Worm (Caenorhabditis elegans): Measurements from ENCODE around the gene K09H11.9.

Gene K09H11.9

ce11 chrV:5697581-5697980 is 18.8 kb downstream of the K09H11.9 start:
- TF ChIP-seq lin-14 (GFP tag; optimal IDR thresholded peaks at IDR 0.05) (peak; percentile 66), fos-1 (tag; optimal IDR thresholded peaks at IDR 0.05) (no peak), lin-39 (tag; optimal IDR thresholded peaks at IDR 0.05) (no peak), egl-27 (tag; optimal IDR thresholded peaks at IDR 0.05) (no peak), mep-1 (tag; optimal IDR thresholded peaks at IDR 0.05) (peak; percentile 4), lsy-2 (tag; optimal IDR thresholded peaks at IDR 0.05) (no peak), snu-23 (GFP tag; optimal IDR thresholded peaks at IDR 0.05) (peak; percentile 21), ceh-90 (tag; optimal IDR thresholded peaks at IDR 0.05) (no peak), alr-1 (tag; optimal IDR thresholded peaks at IDR 0.05; ENCODE audit: borderline replicate concordance) (no peak), nhr-20 (tag; optimal IDR thresholded peaks at IDR 0.05) (peak; percentile 11), C16A3.4 (tag; optimal IDR thresholded peaks at IDR 0.05) (peak; percentile 12), nhr-12 (tag; optimal IDR thresholded peaks at IDR 0.05) (no peak), elt-3 (tag; optimal IDR thresholded peaks at IDR 0.05) (peak in 2 of 6 experiments; percentile 5 to 53), irx-1 (tag; optimal IDR thresholded peaks at IDR 0.05) (no peak), mdl-1 (tag; optimal IDR thresholded peaks at IDR 0.05) (peak in 1 of 2 experiments; percentile 27), efl-1 (optimal IDR thresholded peaks at IDR 0.05) (no peak), efl-1 (GFP tag; optimal IDR thresholded peaks at IDR 0.05 in 1 of 2) (no peak), zip-4 (GFP tag; optimal IDR thresholded peaks at IDR 0.05) (no peak), hlh-4 (tag; optimal IDR thresholded peaks at IDR 0.05) (no peak), nhr-71 (tag; optimal IDR thresholded peaks at IDR 0.05) (peak; percentile 2), nhr-85 (tag) (peak; percentile 64), nhr-76 (tag; optimal IDR thresholded peaks at IDR 0.05) (no peak), sptf-1 (tag; optimal IDR thresholded peaks at IDR 0.05) (no peak), blmp-1 (tag; optimal IDR thresholded peaks at IDR 0.05) (peak; percentile 90), ceh-8 (GFP tag; optimal IDR thresholded peaks at IDR 0.05) (no peak), unc-30 (tag; optimal IDR thresholded peaks at IDR 0.05) (no peak), ztf-4 (tag; optimal IDR thresholded peaks at IDR 0.05) (no peak), Y116A8C.19 (tag; optimal IDR thresholded peaks at IDR 0.05; ENCODE audit: borderline replicate concordance) (no peak), hlh-17 (GFP tag; optimal IDR thresholded peaks at IDR 0.05; ENCODE audit: borderline replicate concordance) (no peak)

ce11 chrV:5696177-5696576 is 20.2 kb downstream of the K09H11.9 start:
- no peak for TF ChIP-seq elt-2 (tag; optimal IDR thresholded peaks at IDR 0.05)
- TF ChIP-seq C04F5.9 (tag; optimal IDR thresholded peaks at IDR 0.05): no peak
- no peak for TF ChIP-seq nhr-84 (tag; optimal IDR thresholded peaks at IDR 0.05)
- no peak for TF ChIP-seq tbx-2 (tag; optimal IDR thresholded peaks at IDR 0.05)
- no peak for TF ChIP-seq pag-3 (tag; optimal IDR thresholded peaks at IDR 0.05; ENCODE audit: borderline replicate concordance, insufficient read depth)
- no peak for TF ChIP-seq nhr-85 (tag)
- TF ChIP-seq nhr-76 (tag; optimal IDR thresholded peaks at IDR 0.05): no peak
- no peak for TF ChIP-seq nhr-28 (tag; optimal IDR thresholded peaks at IDR 0.05)
- no peak for TF ChIP-seq nhr-12 (tag; optimal IDR thresholded peaks at IDR 0.05)
- no peak for TF ChIP-seq alr-1 (tag; optimal IDR thresholded peaks at IDR 0.05; ENCODE audit: borderline replicate concordance)
- TF ChIP-seq mab-9 (GFP tag; IDR thresholded peaks at IDR 0.05): no peak
- no peak for TF ChIP-seq egl-27 (tag; optimal IDR thresholded peaks at IDR 0.05)
- no peak for TF ChIP-seq lin-14 (GFP tag; optimal IDR thresholded peaks at IDR 0.05)
- no peak for TF ChIP-seq nhr-71 (tag; optimal IDR thresholded peaks at IDR 0.05)
- no peak for TF ChIP-seq fkh-10 (GFP tag; optimal IDR thresholded peaks at IDR 0.05)
- no peak for TF ChIP-seq elt-3 (tag; optimal IDR thresholded peaks at IDR 0.05)
- no peak for TF ChIP-seq ceh-8 (GFP tag; optimal IDR thresholded peaks at IDR 0.05)
- TF ChIP-seq nhr-20 (tag; optimal IDR thresholded peaks at IDR 0.05): no peak

- no peak for TF ChIP-seq ztf-11 (tag; optimal IDR thresholded peaks at IDR 0.05)
- no peak for TF ChIP-seq ceh-88 (GFP tag; IDR thresholded peaks at IDR 0.05)
- no peak for TF ChIP-seq nhr-28 (tag; optimal IDR thresholded peaks at IDR 0.05)
- no peak for TF ChIP-seq F16B12.6 (tag; optimal IDR thresholded peaks at IDR 0.05)
- TF ChIP-seq grh-1 (GFP tag; IDR thresholded peaks at IDR 0.05): no peak
- TF ChIP-seq C16A3.4 (tag; optimal IDR thresholded peaks at IDR 0.05): no peak
- no peak for TF ChIP-seq isw-1 (GFP tag; IDR thresholded peaks at IDR 0.05)
- no peak for TF ChIP-seq nhr-12 (tag; optimal IDR thresholded peaks at IDR 0.05)
- peak; percentile 56 for TF ChIP-seq lin-14 (GFP tag; optimal IDR thresholded peaks at IDR 0.05)
- TF ChIP-seq nhr-71 (tag; optimal IDR thresholded peaks at IDR 0.05): peak; percentile 24
- TF ChIP-seq lin-13 (GFP tag; optimal IDR thresholded peaks at IDR 0.05): no peak
- no peak for TF ChIP-seq nhr-47 (tag; optimal IDR thresholded peaks at IDR 0.05)
- TF ChIP-seq dpl-1 (GFP tag; optimal IDR thresholded peaks at IDR 0.05): no peak
- TF ChIP-seq irx-1 (tag; optimal IDR thresholded peaks at IDR 0.05): no peak
- TF ChIP-seq nhr-77 (tag; optimal IDR thresholded peaks at IDR 0.05): no peak
- TF ChIP-seq fkh-4 (tag; optimal IDR thresholded peaks at IDR 0.05; ENCODE audit: borderline replicate concordance): no peak
- TF ChIP-seq ceh-63 (GFP tag; optimal IDR thresholded peaks at IDR 0.05): no peak
- no peak for TF ChIP-seq lin-39 (tag; optimal IDR thresholded peaks at IDR 0.05)
- no peak for TF ChIP-seq lin-15B (tag; optimal IDR thresholded peaks at IDR 0.05)
- TF ChIP-seq nhr-85 (tag): peak; percentile 56
- TF ChIP-seq nhr-76 (tag; optimal IDR thresholded peaks at IDR 0.05): no peak
- TF ChIP-seq blmp-1 (tag; optimal IDR thresholded peaks at IDR 0.05): peak; percentile 94
Observed at ce11 chrV:5695635-5696034, 20.8 kb downstream of the K09H11.9 start.
